Worm (Caenorhabditis elegans) whole organism, mixed stage, embryonic: ENCODE measurements around the gene K10D2.5.

Source experiments
- blmp-1 ChIP-seq: fragments of 150-350 bp; optimal IDR thresholded peaks from 2 replicates; lab custom pipeline; 2014; ENCODE audit warnings: missing biosample characterization, missing genetic modification characterization
- elt-1 ChIP-seq: sonication (generic microtip); optimal IDR thresholded peaks from 2 replicates; lab custom pipeline; 2017; ENCODE audit warnings: missing genetic modification characterization, mild to moderate bottlenecking, missing compliant biosample characterization, antibody characterized with exemption, moderate library complexity, borderline replicate concordance; ENCODE audit not compliant: insufficient read depth
- elt-3 ChIP-seq: fragments of 150-350 bp; optimal IDR thresholded peaks from 2 replicates; lab custom pipeline; 2014; ENCODE audit warnings: missing biosample characterization, missing genetic modification characterization
- lin-32 ChIP-seq: fragments of 200-800 bp; sonication (Bioruptor generic); optimal IDR thresholded peaks from 2 replicates; lab custom pipeline; 2018; ENCODE audit warnings: mild to moderate bottlenecking, missing genetic modification characterization, missing compliant biosample characterization
- nhr-12 ChIP-seq: fragments of 150-350 bp; optimal IDR thresholded peaks from 2 replicates; lab custom pipeline; 2014; ENCODE audit warnings: missing biosample characterization, missing genetic modification characterization
- nhr-76 ChIP-seq: sonication (generic microtip); optimal IDR thresholded peaks from 2 replicates; lab custom pipeline; 2017; ENCODE audit warnings: missing biosample characterization, missing genetic modification characterization
- snpc-4 ChIP-seq: fragments of 150-350 bp; optimal IDR thresholded peaks from 2 replicates; lab custom pipeline; 2014; ENCODE audit warnings: missing biosample characterization, missing genetic modification characterization
- unc-62 ChIP-seq: fragments of 150-350 bp; optimal IDR thresholded peaks from 2 replicates; lab custom pipeline; 2014; ENCODE audit warnings: missing biosample characterization, missing genetic modification reagents, missing genetic modification characterization

ce11 chrIII:5203310-5203709 lies 30.8 kb downstream of the K10D2.5 start:
- no peak for TF ChIP-seq blmp-1 (tag; lab: Kevin White, UChicago)
- no peak for TF ChIP-seq lin-32
- no peak for TF ChIP-seq nhr-12
- TF ChIP-seq elt-1 (tag; lab: Kevin White, UChicago): no peak
- TF ChIP-seq nhr-76: no peak
- TF ChIP-seq elt-3 (tag; lab: Kevin White, UChicago): no peak
- TF ChIP-seq unc-62 (GFP tag; lab: Kevin White, UChicago): no peak
- TF ChIP-seq snpc-4 (tag; lab: Kevin White, UChicago): no peak
